Fruit fly (Drosophila melanogaster): Measurements from ENCODE around the gene CG43750.

CG43750 gene

dm6 chr2L:2404631-2405030 is 14.1 kb upstream of the CG43750 start:
- TF ChIP-seq CG9705 (GFP tag; optimal IDR thresholded peaks at IDR 0.05) (no peak), Vsx2 (GFP tag; optimal IDR thresholded peaks at IDR 0.05; ENCODE audit: partially characterized antibody) (no peak), ey (GFP tag; optimal IDR thresholded peaks at IDR 0.05) (no peak), Dfd (GFP tag; optimal IDR thresholded peaks at IDR 0.05) (peak; percentile 98)

dm6 chr2L:2402194-2402593 is 11.7 kb upstream of the CG43750 start:
- TF ChIP-seq Abd-B (GFP tag; optimal IDR thresholded peaks at IDR 0.05) (no peak), lola (GFP tag; optimal IDR thresholded peaks at IDR 0.05) (no peak), foxo (GFP tag; optimal IDR thresholded peaks at IDR 0.05) (peak in 1 of 2 experiments; percentile 13), ey (GFP tag; optimal IDR thresholded peaks at IDR 0.05) (no peak), psq (GFP tag; optimal IDR thresholded peaks at IDR 0.05) (no peak)

DNA sequence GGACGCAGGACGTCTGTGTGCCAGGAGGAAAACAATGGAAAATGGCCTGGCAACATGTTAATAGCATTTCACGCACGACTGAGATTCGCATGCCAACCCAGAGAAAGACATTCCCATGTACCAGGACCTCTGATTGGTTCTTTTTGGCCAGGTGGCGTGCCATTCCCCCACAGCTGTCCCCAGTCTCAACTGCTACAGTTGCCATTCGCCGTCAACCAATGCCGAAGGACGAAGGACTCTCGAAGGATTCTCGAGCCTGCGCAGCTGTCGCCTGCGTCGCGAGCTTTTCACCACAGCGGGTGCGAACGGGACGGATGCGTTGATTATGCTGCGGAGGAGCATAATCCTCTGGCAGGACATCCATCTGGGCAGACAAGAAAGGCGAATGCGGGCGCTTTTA is 9.4 kb upstream of the CG43750 start, which contains the start of gene VGlut:
VGlut (plus strand) TSS at position 399 of the 400 bp plus-strand sequence.
- no peak for TF ChIP-seq Dfd (GFP tag; optimal IDR thresholded peaks at IDR 0.05)
- no peak for TF ChIP-seq woc (GFP tag; optimal IDR thresholded peaks at IDR 0.05)
- no peak for TF ChIP-seq rgr (GFP tag; optimal IDR thresholded peaks at IDR 0.05)
- no peak for TF ChIP-seq ey (GFP tag; optimal IDR thresholded peaks at IDR 0.05)
- TF ChIP-seq Hr78 (GFP tag; optimal IDR thresholded peaks at IDR 0.05): no peak
- TF ChIP-seq psq (GFP tag; optimal IDR thresholded peaks at IDR 0.05): no peak
- no peak for TF ChIP-seq jim (GFP tag; optimal IDR thresholded peaks at IDR 0.05)

- no peak for TF ChIP-seq Dfd (GFP tag; optimal IDR thresholded peaks at IDR 0.05)
- TF ChIP-seq Rel (GFP tag; optimal IDR thresholded peaks at IDR 0.05): no peak
- no peak for TF ChIP-seq Rel (tag; optimal IDR thresholded peaks at IDR 0.05)
- TF ChIP-seq foxo (GFP tag; optimal IDR thresholded peaks at IDR 0.05): peak in 1 of 2 experiments; percentile 3
- no peak for TF ChIP-seq N (GFP tag; optimal IDR thresholded peaks at IDR 0.05)
These were observed 8.0 kb upstream of the CG43750 start for dm6 chr2L:2398459-2398858.

DNA sequence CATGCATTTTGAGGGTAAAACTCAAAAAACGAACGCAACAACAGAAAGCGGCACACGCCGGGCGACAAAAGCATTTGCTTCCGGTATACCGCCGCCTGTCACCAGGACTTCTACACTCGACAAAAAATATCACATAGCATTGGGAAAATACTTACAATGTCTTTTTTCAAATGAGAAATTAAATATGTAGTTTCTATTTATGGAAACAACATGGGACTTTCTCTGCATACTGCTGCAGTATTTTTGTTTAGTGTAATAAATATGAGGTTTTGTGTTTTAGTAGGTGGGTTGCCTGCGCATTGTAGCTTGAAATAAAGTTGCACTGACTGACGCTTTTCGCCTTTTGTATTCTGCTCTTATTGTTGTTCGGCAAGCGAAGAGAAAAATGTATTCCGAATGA is 6.6 kb upstream of the CG43750 start:
- TF ChIP-seq h (GFP tag; optimal IDR thresholded peaks at IDR 0.05) (peak; percentile 20), sv (GFP tag; optimal IDR thresholded peaks at IDR 0.05) (no peak), foxo (GFP tag; optimal IDR thresholded peaks at IDR 0.05) (peak in 1 of 2 experiments; percentile 40), Sp1 (GFP tag; optimal IDR thresholded peaks at IDR 0.05) (no peak), GATAd (GFP tag; optimal IDR thresholded peaks at IDR 0.05) (no peak), dmrt93B (GFP tag; optimal IDR thresholded peaks at IDR 0.05) (no peak), OdsH (GFP tag; optimal IDR thresholded peaks at IDR 0.05) (no peak), fru (GFP tag; optimal IDR thresholded peaks at IDR 0.05) (peak; percentile 31), Rel (GFP tag; optimal IDR thresholded peaks at IDR 0.05) (no peak), Rel (tag; optimal IDR thresholded peaks at IDR 0.05) (no peak), HLH106 (tag; optimal IDR thresholded peaks at IDR 0.05) (peak; percentile 22), brk (GFP tag; optimal IDR thresholded peaks at IDR 0.05) (no peak), dl (GFP tag; optimal IDR thresholded peaks at IDR 0.05; ENCODE audit: insufficient read depth in 1 of 2, partially characterized antibody in 2 of 2) (no peak), Dfd (GFP tag; optimal IDR thresholded peaks at IDR 0.05) (no peak), Hnf4 (GFP tag; optimal IDR thresholded peaks at IDR 0.05) (no peak), CrebA (GFP tag; optimal IDR thresholded peaks at IDR 0.05; ENCODE audit: borderline replicate concordance) (no peak), lola (GFP tag; optimal IDR thresholded peaks at IDR 0.05) (no peak), ey (GFP tag; optimal IDR thresholded peaks at IDR 0.05) (peak; percentile 24), sage (GFP tag; optimal IDR thresholded peaks at IDR 0.05) (no peak), rgr (GFP tag; optimal IDR thresholded peaks at IDR 0.05) (no peak)

dm6 chr2L:2394872-2395271 is 4.4 kb upstream of the CG43750 start:
- TF ChIP-seq Sp1 (GFP tag; optimal IDR thresholded peaks at IDR 0.05) (peak; percentile 2), lola (GFP tag; optimal IDR thresholded peaks at IDR 0.05) (no peak), HLH106 (tag; optimal IDR thresholded peaks at IDR 0.05) (peak; percentile 1)

- TF ChIP-seq dl (GFP tag; optimal IDR thresholded peaks at IDR 0.05; ENCODE audit: insufficient read depth in 1 of 2, partially characterized antibody in 2 of 2) (no peak), woc (GFP tag; optimal IDR thresholded peaks at IDR 0.05) (no peak), jim (GFP tag; optimal IDR thresholded peaks at IDR 0.05) (no peak), Hr78 (GFP tag; optimal IDR thresholded peaks at IDR 0.05) (no peak), rgr (GFP tag; optimal IDR thresholded peaks at IDR 0.05) (no peak), psq (GFP tag; optimal IDR thresholded peaks at IDR 0.05) (no peak), Abd-B (GFP tag; optimal IDR thresholded peaks at IDR 0.05) (no peak), HLH106 (tag; optimal IDR thresholded peaks at IDR 0.05) (no peak), Hnf4 (GFP tag; optimal IDR thresholded peaks at IDR 0.05) (no peak), sv (GFP tag; optimal IDR thresholded peaks at IDR 0.05) (no peak), dsf (GFP tag; optimal IDR thresholded peaks at IDR 0.05; ENCODE audit: borderline replicate concordance) (no peak), fru (GFP tag; optimal IDR thresholded peaks at IDR 0.05) (no peak), dmrt93B (GFP tag; optimal IDR thresholded peaks at IDR 0.05) (no peak), Rel (GFP tag; optimal IDR thresholded peaks at IDR 0.05) (no peak), Rel (tag; optimal IDR thresholded peaks at IDR 0.05) (no peak), Dfd (GFP tag; optimal IDR thresholded peaks at IDR 0.05) (no peak), GATAd (GFP tag; optimal IDR thresholded peaks at IDR 0.05) (no peak)
These were observed 832 bp upstream of the CG43750 start, which contains the start of gene CG46448 for dm6 chr2L:2391321-2391720. Gene CG46448, plus strand, starts transcription at chr2L:2391660.

Measured in whole organism, wandering third instar larva.